Worm (Caenorhabditis elegans) whole organism, late embryonic: ENCODE data around the gene F38A6.5.

Experiments used
- F13H6.1 ChIP-seq: sonication (generic microtip); optimal IDR thresholded peaks from 2 replicates; lab custom pipeline; 2016; ENCODE audit warnings: missing genetic modification characterization, missing compliant biosample characterization
- T23F11.4 ChIP-seq: fragments of 200-800 bp; sonication (Bioruptor generic); optimal IDR thresholded peaks from 2 replicates; lab custom pipeline; 2018; ENCODE audit warnings: mild to moderate bottlenecking, missing genetic modification characterization, missing compliant biosample characterization
- ama-1 ChIP-seq: fragments of 150-350 bp; optimal IDR thresholded peaks from 2 replicates; lab custom pipeline; 2014
- ceh-14 ChIP-seq: sonication (generic microtip); optimal IDR thresholded peaks from 2 replicates; lab custom pipeline; 2016; ENCODE audit warnings: missing genotype, missing genetic modification characterization, missing compliant biosample characterization
- dve-1 ChIP-seq: sonication (generic microtip); optimal IDR thresholded peaks from 2 replicates; lab custom pipeline; 2017; ENCODE audit warnings: antibody characterized with exemption, mild to moderate bottlenecking, missing genetic modification characterization, missing compliant biosample characterization
- nhr-11 ChIP-seq: fragments of 150-350 bp; optimal IDR thresholded peaks from 2 replicates; lab custom pipeline; 2014; ENCODE audit warnings: missing biosample characterization, missing genetic modification characterization
- nhr-232 ChIP-seq: sonication (generic microtip); optimal IDR thresholded peaks from 2 replicates; lab custom pipeline; 2016; ENCODE audit warnings: missing genetic modification characterization, missing compliant biosample characterization
- odd-2 ChIP-seq: sonication (generic microtip); optimal IDR thresholded peaks from 2 replicates; lab custom pipeline; 2017; ENCODE audit warnings: antibody characterized with exemption, mild to moderate bottlenecking, missing genetic modification characterization, missing compliant biosample characterization

ce11 chrV:20813646-20814045, 40.1 kb upstream of the F38A6.5 start:
- TF ChIP-seq ama-1 (lab: Kevin White, UChicago) = no peak
- no peak for TF ChIP-seq T23F11.4
- no peak for TF ChIP-seq nhr-11
- TF ChIP-seq ceh-14 (tag; lab: Kevin White, UChicago) = no peak
- no peak for TF ChIP-seq odd-2
- TF ChIP-seq dve-1 = no peak
- no peak for TF ChIP-seq nhr-232
- TF ChIP-seq F13H6.1 (tag; lab: Kevin White, UChicago) = no peak
